Worm (Caenorhabditis elegans): Measurements from ENCODE around the gene elo-3.

The elo-3 gene

DNA sequence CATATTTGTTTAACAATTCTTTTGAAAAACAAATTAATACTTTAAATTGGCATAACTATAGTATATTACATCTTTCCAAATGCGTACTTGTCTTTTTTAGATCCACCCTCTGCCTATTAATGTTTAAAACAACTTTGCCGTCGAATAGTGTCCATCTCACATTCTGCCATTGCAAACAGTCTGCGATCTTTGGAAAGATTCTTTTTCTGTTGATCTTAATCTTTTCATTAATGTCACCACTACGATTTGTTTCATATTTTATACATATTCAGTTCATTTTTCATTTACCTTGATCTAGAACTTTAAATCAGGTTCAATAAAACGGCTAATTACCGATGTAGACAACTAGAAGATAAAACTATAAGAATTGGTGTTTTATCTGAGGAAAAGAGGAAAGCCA lies 2.9 kb upstream of the elo-3 start:
- no peak for TF ChIP-seq nfya-1 (tag; optimal IDR thresholded peaks at IDR 0.05)
- TF ChIP-seq ceh-22 (tag; optimal IDR thresholded peaks at IDR 0.05) = no peak
- no peak for TF ChIP-seq lim-6 (tag; optimal IDR thresholded peaks at IDR 0.05)
- TF ChIP-seq lin-11 (tag; optimal IDR thresholded peaks at IDR 0.05) = no peak
- no peak for TF ChIP-seq hlh-15 (tag; optimal IDR thresholded peaks at IDR 0.05)
- no peak for TF ChIP-seq F13H6.1 (tag; optimal IDR thresholded peaks at IDR 0.05)
- no peak for TF ChIP-seq unc-86 (tag; optimal IDR thresholded peaks at IDR 0.05)
- TF ChIP-seq npax-4 (tag; optimal IDR thresholded peaks at IDR 0.05) = no peak
- no peak for TF ChIP-seq pat-9 (tag; optimal IDR thresholded peaks at IDR 0.05)

ce11 chrIV:7235382-7235917 lies 2.1 kb upstream of the elo-3 start:
- TF ChIP-seq K02D7.2 (tag; optimal IDR thresholded peaks at IDR 0.05) (no peak), pha-2 (tag; optimal IDR thresholded peaks at IDR 0.05) (no peak), sdc-2 (tag; optimal IDR thresholded peaks at IDR 0.05) (peak; percentile 47), K09A11.1 (tag; optimal IDR thresholded peaks at IDR 0.05; ENCODE audit: insufficient read depth) (no peak), ceh-19 (GFP tag; optimal IDR thresholded peaks at IDR 0.05) (peak; percentile 43), ahr-1 (tag; optimal IDR thresholded peaks at IDR 0.05) (no peak), ceh-9 (tag; optimal IDR thresholded peaks at IDR 0.05) (no peak), dve-1 (tag; optimal IDR thresholded peaks at IDR 0.05) (no peak), pat-9 (tag; optimal IDR thresholded peaks at IDR 0.05) (no peak), lim-6 (tag; optimal IDR thresholded peaks at IDR 0.05) (no peak), hlh-13 (GFP tag; optimal IDR thresholded peaks at IDR 0.05) (no peak), unc-86 (tag; optimal IDR thresholded peaks at IDR 0.05) (no peak), elt-4 (tag; optimal IDR thresholded peaks at IDR 0.05) (no peak), pha-4 (tag; optimal IDR thresholded peaks at IDR 0.05) (no peak), hlh-30 (tag; optimal IDR thresholded peaks at IDR 0.05; ENCODE audit: insufficient read depth) (no peak), unc-3 (GFP tag; conservative IDR thresholded peaks at IDR 0.05) (no peak), unc-3 (tag; optimal IDR thresholded peaks at IDR 0.05) (no peak), madf-2 (tag; optimal IDR thresholded peaks at IDR 0.05) (no peak), C08G9.2 (tag; optimal IDR thresholded peaks at IDR 0.05) (peak; percentile 45), ceh-48 (tag; optimal IDR thresholded peaks at IDR 0.05) (no peak), sox-4 (tag; optimal IDR thresholded peaks at IDR 0.05) (no peak), nfya-1 (tag; optimal IDR thresholded peaks at IDR 0.05) (peak; percentile 80), elt-2 (tag; optimal IDR thresholded peaks at IDR 0.05) (peak; percentile 96), C38D4.7 (GFP tag; optimal IDR thresholded peaks at IDR 0.05) (no peak), eyg-1 (tag; optimal IDR thresholded peaks at IDR 0.05) (peak; percentile 24), ceh-18 (tag; optimal IDR thresholded peaks at IDR 0.05) (peak; percentile 75), ref-2 (tag; optimal IDR thresholded peaks at IDR 0.05) (peak; percentile 45), gmeb-2 (tag; optimal IDR thresholded peaks at IDR 0.05) (no peak), odd-2 (tag; optimal IDR thresholded peaks at IDR 0.05) (no peak), ceh-2 (tag; optimal IDR thresholded peaks at IDR 0.05) (peak; percentile 9), unc-42 (tag; optimal IDR thresholded peaks at IDR 0.05) (peak; percentile 51), sox-2 (GFP tag; IDR thresholded peaks at IDR 0.05) (no peak), hlh-6 (tag; optimal IDR thresholded peaks at IDR 0.05) (peak; percentile 27), rnt-1 (tag; optimal IDR thresholded peaks at IDR 0.05) (no peak), unc-55 (GFP tag; optimal IDR thresholded peaks at IDR 0.05) (peak; percentile 52), tbx-7 (tag; optimal IDR thresholded peaks at IDR 0.05) (peak; percentile 6), che-1 (tag; optimal IDR thresholded peaks at IDR 0.05) (no peak), ceh-6 (GFP tag; optimal IDR thresholded peaks at IDR 0.05) (no peak), F13H6.1 (tag; optimal IDR thresholded peaks at IDR 0.05) (peak; percentile 52), ceh-24 (tag; optimal IDR thresholded peaks at IDR 0.05) (no peak), nhr-11 (tag; optimal IDR thresholded peaks at IDR 0.05) (no peak), tbx-2 (tag; optimal IDR thresholded peaks at IDR 0.05) (peak; percentile 70), pqm-1 (tag; optimal IDR thresholded peaks at IDR 0.05) (no peak), ama-1 (optimal IDR thresholded peaks at IDR 0.05) (no peak), ceh-30 (tag; optimal IDR thresholded peaks at IDR 0.05) (peak; percentile 28), mec-3 (tag; optimal IDR thresholded peaks at IDR 0.05; ENCODE audit: borderline replicate concordance) (no peak), ets-4 (tag; optimal IDR thresholded peaks at IDR 0.05) (peak; percentile 12)

Data from whole organism, late embryonic.